Fruit fly (Drosophila melanogaster): ENCODE data around the gene CG18731.

DNA sequence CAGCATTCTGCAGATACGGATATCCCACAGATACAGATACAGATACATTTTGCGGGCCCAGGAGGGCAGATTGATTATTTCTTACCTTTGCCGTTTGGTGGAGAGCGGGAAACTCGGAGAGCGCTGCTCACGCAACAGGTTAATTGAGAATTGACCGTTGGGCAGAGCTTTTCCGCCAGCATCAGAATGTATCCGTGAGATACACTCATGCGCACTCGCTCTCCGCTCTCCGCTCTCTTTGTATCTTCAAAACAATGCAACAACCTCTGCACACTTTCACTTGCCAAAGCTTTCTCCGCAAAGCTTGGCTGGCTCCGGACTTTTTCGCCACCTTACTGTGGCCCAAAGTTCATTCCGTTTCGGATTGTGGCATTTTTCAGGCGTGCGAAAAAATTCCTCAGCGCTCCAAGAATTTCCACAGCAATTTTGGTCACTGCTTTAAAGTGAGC is 42.7 kb upstream of the CG18731 start, which contains the start of the genes CG7582 and Gycalpha99B:
- TF ChIP-seq h (optimal IDR thresholded peaks at IDR 0.05) (no peak), psq (optimal IDR thresholded peaks at IDR 0.05) (no peak), ttk (optimal IDR thresholded peaks at IDR 0.05) (no peak), Sin3A (optimal IDR thresholded peaks at IDR 0.05) (no peak), Myc (optimal IDR thresholded peaks at IDR 0.05) (no peak), insv (optimal IDR thresholded peaks at IDR 0.05) (no peak)

All from Kc167 (cell line).